Fruit fly (Drosophila melanogaster): ENCODE data around the gene CG10472.

Gene CG10472

DNA sequence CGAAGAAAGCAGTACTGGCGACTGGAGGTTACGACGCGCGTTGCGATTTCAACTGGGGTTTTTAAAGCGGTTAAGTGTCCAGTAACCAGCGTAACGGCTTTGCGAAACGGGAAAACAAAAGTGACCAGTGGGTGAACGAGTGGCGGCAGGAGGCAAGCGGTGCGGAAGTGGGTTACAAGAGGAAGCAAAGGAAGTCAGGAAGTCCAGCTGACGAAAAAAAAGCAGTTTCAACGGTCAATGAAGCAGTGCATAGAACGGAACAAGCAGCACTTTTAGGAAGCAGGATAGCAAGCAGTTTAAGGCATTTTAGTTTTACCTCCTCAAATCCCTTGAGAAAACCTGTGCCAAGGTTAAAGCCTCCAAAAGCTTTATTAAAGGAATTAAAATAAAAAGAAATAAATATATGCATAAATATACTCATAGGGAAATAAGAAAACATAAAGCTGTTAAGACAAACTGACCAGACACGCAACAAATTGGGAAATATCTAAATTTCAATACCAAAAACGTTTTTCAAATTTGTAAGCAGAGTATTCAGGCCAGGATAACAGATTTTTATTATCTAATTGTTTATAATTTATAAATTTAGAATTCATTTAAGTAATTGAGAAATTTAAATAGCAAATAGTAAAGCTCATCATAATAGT, 3.5 kb downstream of the CG10472 start, which contains the start of gene CG6592 (continued):
- TF ChIP-seq gfzf (GFP tag; optimal IDR thresholded peaks at IDR 0.05) (no peak), CG4282 (GFP tag; optimal IDR thresholded peaks at IDR 0.05) (no peak), shn (GFP tag; optimal IDR thresholded peaks at IDR 0.05) (peak; percentile 32), CG8089 (GFP tag; optimal IDR thresholded peaks at IDR 0.05) (peak; percentile 67), jing (GFP tag; optimal IDR thresholded peaks at IDR 0.05) (peak; percentile 5), chm (GFP tag; IDR thresholded peaks at IDR 0.05) (peak; percentile 70; the same call in 1 of the 2 replicates), sc (optimal IDR thresholded peaks at IDR 0.05) (no peak), sc (GFP tag; optimal IDR thresholded peaks at IDR 0.05) (peak; percentile 39), CG11696 (GFP tag; IDR thresholded peaks at IDR 0.05) (no peak), Vsx1 (GFP tag; optimal IDR thresholded peaks at IDR 0.05) (no peak), dmrt99B (tag; optimal IDR thresholded peaks at IDR 0.05) (no peak), CG17612 (GFP tag; IDR thresholded peaks at IDR 0.05) (no peak), dimm (GFP tag; IDR thresholded peaks at IDR 0.05) (no peak), CG11085 (GFP tag; IDR thresholded peaks at IDR 0.05) (0 out of 2 replicates have a peak, but pooled peaks have one; percentile 25), gce (GFP tag; IDR thresholded peaks at IDR 0.05) (no peak), fd102C (GFP tag; optimal IDR thresholded peaks at IDR 0.05) (peak; percentile 85), CG7786 (GFP tag; optimal IDR thresholded peaks at IDR 0.05) (no peak), CG11504 (tag; optimal IDR thresholded peaks at IDR 0.05) (no peak), inv (GFP tag; IDR thresholded peaks at IDR 0.05; ENCODE audit: partially characterized antibody) (no peak), CHES-1-like (GFP tag; optimal IDR thresholded peaks at IDR 0.05) (peak; percentile 49), H2.0 (GFP tag; IDR thresholded peaks at IDR 0.05) (peak; percentile 32; the same call in 1 of the 2 replicates), CG6254 (GFP tag; optimal IDR thresholded peaks at IDR 0.05) (no peak), usp (GFP tag; optimal IDR thresholded peaks at IDR 0.05) (no peak), gt (GFP tag; IDR thresholded peaks at IDR 0.05) (no peak), mld (GFP tag; IDR thresholded peaks at IDR 0.05; ENCODE audit: partially characterized antibody) (no peak), CG43689 (GFP tag; IDR thresholded peaks at IDR 0.05) (no peak), esg (GFP tag; conservative IDR thresholded peaks at IDR 0.05) (no peak), CG6683 (GFP tag; optimal IDR thresholded peaks at IDR 0.05) (no peak), CG16779 (GFP tag; IDR thresholded peaks at IDR 0.05) (no peak), D19B (GFP tag; optimal IDR thresholded peaks at IDR 0.05) (no peak), Rfx (GFP tag; IDR thresholded peaks at IDR 0.05) (no peak), CG6272 (GFP tag; IDR thresholded peaks at IDR 0.05) (0 out of 2 replicates have a peak, but pooled peaks have one; percentile 6), sens-2 (GFP tag; IDR thresholded peaks at IDR 0.05) (no peak), ham (GFP tag; IDR thresholded peaks at IDR 0.05) (no peak), D (optimal IDR thresholded peaks at IDR 0.05) (no peak), D (GFP tag; optimal IDR thresholded peaks at IDR 0.05) (no peak), CG33557 (GFP tag; optimal IDR thresholded peaks at IDR 0.05) (peak; percentile 65), CG4404 (GFP tag; IDR thresholded peaks at IDR 0.05) (peak; percentile 49), Sox100B (GFP tag; optimal IDR thresholded peaks at IDR 0.05) (no peak), Dp (GFP tag; optimal IDR thresholded peaks at IDR 0.05) (no peak), z (GFP tag; IDR thresholded peaks at IDR 0.05) (no peak), Gug (GFP tag; IDR thresholded peaks at IDR 0.05) (no peak; the same call in 3 of the 4 replicates), her (GFP tag; optimal IDR thresholded peaks at IDR 0.05) (peak; percentile 14), ara (GFP tag; IDR thresholded peaks at IDR 0.05) (peak; percentile 47; the same call in 1 of the 2 replicates), CoRest (tag; optimal IDR thresholded peaks at IDR 0.05) (peak; percentile 58), E2f2 (GFP tag; IDR thresholded peaks at IDR 0.05) (no peak), disco-r (GFP tag; optimal IDR thresholded peaks at IDR 0.05) (peak; percentile 4), CG11723 (GFP tag; optimal IDR thresholded peaks at IDR 0.05) (peak; percentile 11), Camta (GFP tag; optimal IDR thresholded peaks at IDR 0.05) (peak; percentile 41), Lim3 (GFP tag; IDR thresholded peaks at IDR 0.05) (no peak), CG13123 (GFP tag; optimal IDR thresholded peaks at IDR 0.05) (no peak), pita (GFP tag; optimal IDR thresholded peaks at IDR 0.05) (no peak)

Data from whole organism, embryonic.